Worm (Caenorhabditis elegans): ENCODE results near the gene mam-2.
"Not testable (repeated sequence)": the region's sequence is repeated elsewhere in the genome, so short reads cannot be mapped to it uniquely, and the experiment has no call there.

The mam-2 gene

ce11 chrIV:10028779-10029178 is 45.8 kb downstream of the mam-2 start, which contains the start of the genes F44D12.16 and msd-2:
F44D12.16 (plus strand) TSS chrIV:10029079.
msd-2 (plus strand) TSS chrIV:10029083.
- TF ChIP-seq tbx-8 (GFP tag; optimal IDR thresholded peaks at IDR 0.05); M03D4.4 (tag; optimal IDR thresholded peaks at IDR 0.05); lin-13 (tag; optimal IDR thresholded peaks at IDR 0.05): not testable (repeated sequence)

- TF ChIP-seq mab-5 (tag; optimal IDR thresholded peaks at IDR 0.05) (no peak), ztf-11 (tag; optimal IDR thresholded peaks at IDR 0.05) (no peak), lin-32 (GFP tag; optimal IDR thresholded peaks at IDR 0.05) (no peak), nhr-28 (tag; optimal IDR thresholded peaks at IDR 0.05) (no peak), hlh-1 (tag; optimal IDR thresholded peaks at IDR 0.05) (no peak), nhr-237 (tag; optimal IDR thresholded peaks at IDR 0.05) (no peak), cnd-1 (tag; optimal IDR thresholded peaks at IDR 0.05) (no peak), lin-13 (tag; optimal IDR thresholded peaks at IDR 0.05) (no peak), zip-8 (tag; optimal IDR thresholded peaks at IDR 0.05) (no peak), sptf-1 (tag; optimal IDR thresholded peaks at IDR 0.05) (no peak), ceh-39 (tag; optimal IDR thresholded peaks at IDR 0.05) (no peak), nhr-2 (tag; optimal IDR thresholded peaks at IDR 0.05) (no peak), ham-2 (GFP tag; optimal IDR thresholded peaks at IDR 0.05) (no peak)
Observed at ce11 chrIV:10033053-10033452, 50.1 kb downstream of the mam-2 start, which contains the start of gene F44D12.6. F44D12.6 (plus strand) TSS chrIV:10033353.

ce11 chrIV:10036966-10037365 is 54.0 kb downstream of the mam-2 start, which contains the start of gene F44D12.10:
F44D12.10 (minus strand) TSS chrIV:10037066.
- TF ChIP-seq sptf-1 (tag; optimal IDR thresholded peaks at IDR 0.05) (no peak), mep-1 (tag; optimal IDR thresholded peaks at IDR 0.05) (no peak), nhr-76 (tag; optimal IDR thresholded peaks at IDR 0.05) (no peak), drap-1 (GFP tag; optimal IDR thresholded peaks at IDR 0.05) (no peak), hlh-1 (tag; optimal IDR thresholded peaks at IDR 0.05) (no peak), nhr-237 (tag; optimal IDR thresholded peaks at IDR 0.05) (no peak), ztf-11 (tag; optimal IDR thresholded peaks at IDR 0.05) (no peak), pha-4 (tag; optimal IDR thresholded peaks at IDR 0.05) (no peak), unc-120 (tag; optimal IDR thresholded peaks at IDR 0.05; ENCODE audit: poor library complexity, severe bottlenecking) (no peak), unc-62 (GFP tag; optimal IDR thresholded peaks at IDR 0.05) (no peak), tbx-8 (GFP tag; optimal IDR thresholded peaks at IDR 0.05) (no peak), ham-2 (GFP tag; optimal IDR thresholded peaks at IDR 0.05) (no peak), cnd-1 (tag; optimal IDR thresholded peaks at IDR 0.05) (no peak), flh-1 (GFP tag; optimal IDR thresholded peaks at IDR 0.05) (no peak), ces-1 (GFP tag; optimal IDR thresholded peaks at IDR 0.05) (no peak), mab-5 (tag; optimal IDR thresholded peaks at IDR 0.05) (no peak), bed-3 (GFP tag; optimal IDR thresholded peaks at IDR 0.05) (no peak), elt-1 (tag; optimal IDR thresholded peaks at IDR 0.05; ENCODE audit: borderline replicate concordance, insufficient read depth) (no peak)

Data from whole organism, mixed stage, embryonic.